Fruit fly (Drosophila melanogaster): ENCODE results near the gene aay.

The aay gene

DNA sequence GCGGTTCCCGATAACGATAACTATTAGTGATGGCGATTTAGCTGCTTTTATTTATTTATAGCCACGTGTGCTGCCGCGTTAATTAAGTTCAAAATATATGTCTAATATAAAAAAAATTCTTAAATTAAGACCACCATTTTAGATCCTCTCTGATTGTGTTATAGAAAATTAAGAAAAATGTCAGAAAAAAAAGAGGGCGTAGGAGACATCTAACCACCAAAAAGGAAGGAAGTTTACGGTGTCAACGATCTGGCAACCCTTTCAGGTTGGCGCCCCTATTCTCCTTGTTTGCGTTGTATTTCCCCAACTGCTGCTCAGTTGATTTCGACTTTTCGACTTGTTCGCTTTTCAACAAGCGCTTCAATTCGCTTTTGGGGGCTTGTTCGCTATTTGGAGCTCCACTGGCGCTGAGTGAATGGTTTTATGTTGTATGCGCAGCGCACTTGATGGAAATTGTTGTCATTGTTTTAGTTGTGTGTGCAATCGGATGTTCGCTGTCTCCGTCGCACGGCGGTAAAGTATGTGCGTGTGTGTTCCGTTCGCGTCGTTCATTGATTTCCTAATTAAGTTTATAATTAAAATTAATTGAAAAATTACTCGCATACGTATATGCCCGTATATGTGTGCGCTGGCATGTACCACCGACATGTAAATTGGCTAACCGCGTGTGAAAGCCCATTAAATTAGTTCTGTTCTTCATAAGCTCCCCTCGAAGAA is 37.9 kb downstream of the aay start, which contains the start of the genes CG3434 and CG44838:
Gene CG3434 (minus strand): TSS at position 25 of the 717 bp plus-strand sequence.
Gene CG44838 (plus strand): TSS at position 276 of the 717 bp plus-strand sequence.
- TF ChIP-seq CG8478 (optimal IDR thresholded peaks at IDR 0.05) (no peak), CG4424 (GFP tag; optimal IDR thresholded peaks at IDR 0.05) (peak; percentile 84), slou (GFP tag; optimal IDR thresholded peaks at IDR 0.05) (peak; percentile 39), Taf1 (GFP tag; IDR thresholded peaks at IDR 0.05) (0 out of 2 replicates have a peak, but pooled peaks have one; percentile 33), nau (GFP tag; optimal IDR thresholded peaks at IDR 0.05) (peak; percentile 48), CG12104 (GFP tag; optimal IDR thresholded peaks at IDR 0.05) (peak; percentile 54), CG13775 (GFP tag; optimal IDR thresholded peaks at IDR 0.05) (peak; percentile 89), nerfin-1 (tag; optimal IDR thresholded peaks at IDR 0.05) (peak; percentile 68), eyg (GFP tag; optimal IDR thresholded peaks at IDR 0.05) (no peak), CG14710 (tag; optimal IDR thresholded peaks at IDR 0.05) (peak; percentile 91), dan (GFP tag; IDR thresholded peaks at IDR 0.05) (no peak), CG18476 (GFP tag; optimal IDR thresholded peaks at IDR 0.05) (peak; percentile 64), wor (GFP tag; IDR thresholded peaks at IDR 0.05) (peak; percentile 61), sr (GFP tag; IDR thresholded peaks at IDR 0.05) (no peak), Hr3 (GFP tag; optimal IDR thresholded peaks at IDR 0.05) (peak; percentile 82), YL-1 (GFP tag; optimal IDR thresholded peaks at IDR 0.05) (peak; percentile 58), Adf1 (GFP tag; IDR thresholded peaks at IDR 0.05) (peak; percentile 62), cwo (GFP tag; optimal IDR thresholded peaks at IDR 0.05) (peak; percentile 75), sna (GFP tag; IDR thresholded peaks at IDR 0.05; ENCODE audit: partially characterized antibody) (no peak), CG13287 (GFP tag; IDR thresholded peaks at IDR 0.05; ENCODE audit: partially characterized antibody) (peak; percentile 67), salm (tag; optimal IDR thresholded peaks at IDR 0.05) (peak; percentile 37), CG8290 (GFP tag; optimal IDR thresholded peaks at IDR 0.05) (peak; percentile 83), CG8290 (tag; optimal IDR thresholded peaks at IDR 0.05) (peak; percentile 27 to 81), Oaz (GFP tag; IDR thresholded peaks at IDR 0.05) (no peak), CG15269 (tag; optimal IDR thresholded peaks at IDR 0.05) (peak; percentile 85), CG7963 (GFP tag; IDR thresholded peaks at IDR 0.05; ENCODE audit: partially characterized antibody) (no peak), MBD-R2 (GFP tag; IDR thresholded peaks at IDR 0.05) (peak; percentile 74), onecut (GFP tag; IDR thresholded peaks at IDR 0.05) (peak; percentile 51), chinmo (GFP tag; IDR thresholded peaks at IDR 0.05; ENCODE audit: partially characterized antibody) (peak; percentile 77; the same call in 1 of the 4 replicates), Dip3 (GFP tag; optimal IDR thresholded peaks at IDR 0.05) (peak; percentile 48), CG4404 (GFP tag; IDR thresholded peaks at IDR 0.05) (peak; percentile 75), CG6175 (GFP tag; IDR thresholded peaks at IDR 0.05) (peak; percentile 44; the same call in 1 of the 3 replicates), CG6683 (GFP tag; optimal IDR thresholded peaks at IDR 0.05) (peak; percentile 62), CG5180 (GFP tag; optimal IDR thresholded peaks at IDR 0.05) (peak; percentile 87), CG1603 (tag; optimal IDR thresholded peaks at IDR 0.05) (no peak), ro (GFP tag; IDR thresholded peaks at IDR 0.05) (no peak), Xbp1 (GFP tag; optimal IDR thresholded peaks at IDR 0.05) (peak; percentile 88), Kr (GFP tag; optimal IDR thresholded peaks at IDR 0.05) (no peak), Hr78 (GFP tag; optimal IDR thresholded peaks at IDR 0.05) (peak in 1 of 2 experiments; percentile 7), H15 (GFP tag; IDR thresholded peaks at IDR 0.05) (peak; percentile 74; the same call in 2 of the 3 replicates), lab (GFP tag; optimal IDR thresholded peaks at IDR 0.05) (peak; percentile 85), Tbp (GFP tag; optimal IDR thresholded peaks at IDR 0.05) (no peak), CG17328 (GFP tag; IDR thresholded peaks at IDR 0.05) (peak; percentile 74), CG4730 (GFP tag; IDR thresholded peaks at IDR 0.05) (peak; percentile 48; the same call in 1 of the 2 replicates), odd (GFP tag; optimal IDR thresholded peaks at IDR 0.05) (peak; percentile 44), twi (tag; optimal IDR thresholded peaks at IDR 0.05) (peak; percentile 61), CG2889 (GFP tag; IDR thresholded peaks at IDR 0.05) (peak; percentile 60; the same call in 2 of the 3 replicates), hkb (optimal IDR thresholded peaks at IDR 0.05) (no peak), hkb (GFP tag; IDR thresholded peaks at IDR 0.05) (peak; percentile 80), pum (GFP tag; optimal IDR thresholded peaks at IDR 0.05) (peak; percentile 73)

Data from whole organism, embryonic.